Worm (Caenorhabditis elegans) whole organism, L3 larva: ENCODE data around the gene M02B1.3.

Experiments
- R02D3.7 ChIP-seq: fragments of 150-350 bp; optimal IDR thresholded peaks from 2 replicates; lab custom pipeline; 2014; ENCODE audit warnings: missing biosample characterization, missing genetic modification characterization
- ZK546.5 ChIP-seq: sonication (generic microtip); optimal IDR thresholded peaks from 2 replicates; lab custom pipeline; 2017; ENCODE audit warnings: missing biosample characterization, missing genetic modification characterization
- aly-2 ChIP-seq: fragments of 150-350 bp; optimal IDR thresholded peaks from 2 replicates; lab custom pipeline; 2014; ENCODE audit warnings: missing biosample characterization, missing genetic modification characterization
- ceh-16 ChIP-seq: sonication (generic microtip); optimal IDR thresholded peaks from 2 replicates; lab custom pipeline; 2017; ENCODE audit warnings: missing biosample characterization, missing genetic modification characterization
- ceh-82 ChIP-seq: fragments of 150-350 bp; optimal IDR thresholded peaks from 2 replicates; lab custom pipeline; 2014; ENCODE audit warnings: missing biosample characterization, missing genetic modification characterization
- ceh-9 ChIP-seq: sonication (generic microtip); optimal IDR thresholded peaks from 2 replicates; lab custom pipeline; 2018; ENCODE audit warnings: missing biosample characterization, missing genetic modification characterization
- daf-12 ChIP-seq: fragments of 150-350 bp; optimal IDR thresholded peaks from 2 replicates; lab custom pipeline; 2014; ENCODE audit warnings: missing biosample characterization, missing genetic modification reagents, missing genetic modification characterization
- egl-27 ChIP-seq: sonication (generic microtip); optimal IDR thresholded peaks from 4 replicates; lab custom pipeline; 2017; ENCODE audit warnings: missing biosample characterization, missing genetic modification reagents, missing genetic modification characterization
- egl-5 ChIP-seq: fragments of 150-350 bp; optimal IDR thresholded peaks from 2 replicates; lab custom pipeline; 2017; ENCODE audit warnings: missing biosample characterization, missing genetic modification reagents, missing genetic modification characterization, inconsistent platforms
- elt-1 ChIP-seq: fragments of 150-350 bp; optimal IDR thresholded peaks from 2 replicates; lab custom pipeline; 2014; ENCODE audit warnings: missing biosample characterization, missing genetic modification characterization
- elt-2 ChIP-seq: sonication (generic microtip); optimal IDR thresholded peaks from 2 replicates; lab custom pipeline; 2016; ENCODE audit warnings: missing genetic modification reagents, mild to moderate bottlenecking, missing genetic modification characterization, missing compliant biosample characterization
- elt-3 ChIP-seq, 3 experiments: fragments of 150-350 bp in 1 of 3; sonication (generic microtip) in 2 of 3; optimal IDR thresholded peaks; 2 replicates in 2 of 3; 4 replicates in 1 of 3; lab custom pipeline; 2014 to 2017; ENCODE audit warnings: missing biosample characterization in 3 of 3, missing genetic modification characterization in 3 of 3
- eor-1 ChIP-seq, 2 experiments: fragments of 150-350 bp; optimal IDR thresholded peaks; 2 replicates each; lab custom pipeline; 2014 to 2018; ENCODE audit warnings: missing biosample characterization in 2 of 2, missing genetic modification characterization in 2 of 2
- fkh-2 ChIP-seq: fragments of 150-350 bp; optimal IDR thresholded peaks from 2 replicates; lab custom pipeline; 2014; ENCODE audit warnings: missing biosample characterization, missing genetic modification reagents, missing genetic modification characterization
- jun-1 ChIP-seq: fragments of 150-350 bp; optimal IDR thresholded peaks from 2 replicates; lab custom pipeline; 2014; ENCODE audit warnings: missing biosample characterization, missing genetic modification reagents, missing genetic modification characterization
- lsy-12 ChIP-seq: sonication (generic microtip); optimal IDR thresholded peaks from 2 replicates; lab custom pipeline; 2016; ENCODE audit warnings: mild to moderate bottlenecking, missing genetic modification characterization, missing compliant biosample characterization
- mml-1 ChIP-seq: fragments of 150-350 bp; sonication (generic microtip); optimal IDR thresholded peaks from 3 replicates; lab custom pipeline; 2014; ENCODE audit warnings: missing biosample characterization, missing genetic modification characterization
- nhr-12 ChIP-seq: fragments of 150-350 bp; optimal IDR thresholded peaks from 2 replicates; lab custom pipeline; 2014; ENCODE audit warnings: missing biosample characterization, missing genetic modification characterization
- nhr-23 ChIP-seq: fragments of 150-350 bp; optimal IDR thresholded peaks from 2 replicates; lab custom pipeline; 2014; ENCODE audit warnings: missing biosample characterization, missing genetic modification reagents, missing genetic modification characterization
- nhr-237 ChIP-seq: fragments of 150-350 bp; optimal IDR thresholded peaks from 2 replicates; lab custom pipeline; 2014; ENCODE audit warnings: missing biosample characterization, missing genetic modification characterization
- nhr-25 ChIP-seq: sonication (generic microtip); optimal IDR thresholded peaks from 2 replicates; lab custom pipeline; 2017; ENCODE audit warnings: missing biosample characterization, missing genetic modification characterization
- nhr-43 ChIP-seq: sonication (generic microtip); optimal IDR thresholded peaks from 2 replicates; lab custom pipeline; 2016; ENCODE audit warnings: mild to moderate bottlenecking, missing genetic modification characterization, missing compliant biosample characterization; ENCODE audit not compliant: poor library complexity, severe bottlenecking
- nhr-67 ChIP-seq: fragments of 150-350 bp; optimal IDR thresholded peaks from 2 replicates; lab custom pipeline; 2014; ENCODE audit warnings: missing biosample characterization, missing genetic modification characterization
- nhr-76 ChIP-seq: fragments of 150-350 bp; sonication (generic microtip); optimal IDR thresholded peaks from 5 replicates; lab custom pipeline; 2014; ENCODE audit warnings: missing biosample characterization, missing genetic modification characterization
- pha-4 ChIP-seq: fragments of 150-350 bp; optimal IDR thresholded peaks from 2 replicates; lab custom pipeline; 2014; ENCODE audit warnings: missing biosample characterization, missing genetic modification reagents, missing genetic modification characterization
- pqm-1 ChIP-seq: fragments of 150-350 bp; optimal IDR thresholded peaks from 2 replicates; lab custom pipeline; 2017; ENCODE audit warnings: missing biosample characterization, missing genetic modification characterization, inconsistent platforms
- skn-1 ChIP-seq: fragments of 150-350 bp; optimal IDR thresholded peaks from 2 replicates; lab custom pipeline; 2014; ENCODE audit warnings: missing biosample characterization, missing genetic modification characterization
- snpc-4 ChIP-seq: fragments of 150-350 bp; optimal IDR thresholded peaks from 2 replicates; lab custom pipeline; 2014; ENCODE audit warnings: missing biosample characterization, missing genetic modification characterization
- tbx-2 ChIP-seq: sonication (generic microtip); optimal IDR thresholded peaks from 2 replicates; lab custom pipeline; 2016; ENCODE audit warnings: mild to moderate bottlenecking, missing genetic modification characterization, missing compliant biosample characterization
- unc-62 ChIP-seq: fragments of 150-350 bp; sonication (generic microtip); optimal IDR thresholded peaks from 4 replicates; lab custom pipeline; 2014; ENCODE audit warnings: missing biosample characterization, missing genetic modification reagents, missing genetic modification characterization
- ztf-11 ChIP-seq: fragments of 150-350 bp; optimal IDR thresholded peaks from 2 replicates; lab custom pipeline; 2014; ENCODE audit warnings: missing biosample characterization, missing genetic modification characterization
- ztf-4 ChIP-seq: fragments of 150-350 bp; optimal IDR thresholded peaks from 2 replicates; lab custom pipeline; 2014; ENCODE audit warnings: missing biosample characterization, missing genetic modification characterization

Gene M02B1.3

DNA sequence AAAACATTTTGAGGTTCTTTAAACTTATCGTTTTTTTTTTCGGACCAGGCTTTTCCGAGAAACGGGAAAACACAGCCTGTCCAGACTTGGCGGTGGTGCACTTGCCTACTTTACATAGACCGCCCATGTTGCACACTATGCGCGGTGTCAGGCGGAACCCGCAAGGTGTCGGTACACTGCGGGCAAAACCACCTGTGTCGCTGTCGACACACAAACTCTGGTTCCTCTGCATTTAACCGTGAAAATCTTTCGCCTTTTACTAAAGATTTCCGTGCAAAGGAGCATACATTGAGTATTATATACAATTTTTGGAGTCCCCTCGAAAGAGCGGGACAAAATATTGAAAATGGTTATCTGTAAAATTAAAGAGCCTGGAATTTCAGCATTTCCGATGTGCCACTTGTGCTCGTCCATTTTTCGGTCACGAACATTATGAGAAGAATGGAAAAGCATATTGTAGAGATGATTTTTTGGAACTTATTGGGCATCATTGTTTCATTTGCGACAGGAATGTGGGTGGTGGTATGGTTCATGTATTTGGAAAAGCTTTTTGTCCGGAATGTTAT lies 40.9 kb upstream of the M02B1.3 start:
- no peak for TF ChIP-seq pqm-1 (tag; lab: Kevin White, UChicago)
- TF ChIP-seq jun-1: no peak
- TF ChIP-seq snpc-4 (tag; lab: Kevin White, UChicago): peak; percentile 69
- TF ChIP-seq ceh-82 (tag; lab: Kevin White, UChicago): no peak
- no peak for TF ChIP-seq R02D3.7 (tag; lab: Kevin White, UChicago)
- peak; percentile 20 for TF ChIP-seq elt-2 (tag; lab: Kevin White, UChicago)
- TF ChIP-seq lsy-12 (tag; lab: Kevin White, UChicago): no peak
- no peak for TF ChIP-seq elt-3 (tag; optimal IDR thresholded peaks at IDR 0.05; lab: Kevin White, UChicago)
- no peak for TF ChIP-seq unc-62 (GFP tag; lab: Kevin White, UChicago)
- no peak for TF ChIP-seq daf-12 (tag; lab: Kevin White, UChicago)
- TF ChIP-seq nhr-12 (tag; lab: Kevin White, UChicago): no peak
- TF ChIP-seq skn-1 (tag; lab: Kevin White, UChicago): no peak

DNA sequence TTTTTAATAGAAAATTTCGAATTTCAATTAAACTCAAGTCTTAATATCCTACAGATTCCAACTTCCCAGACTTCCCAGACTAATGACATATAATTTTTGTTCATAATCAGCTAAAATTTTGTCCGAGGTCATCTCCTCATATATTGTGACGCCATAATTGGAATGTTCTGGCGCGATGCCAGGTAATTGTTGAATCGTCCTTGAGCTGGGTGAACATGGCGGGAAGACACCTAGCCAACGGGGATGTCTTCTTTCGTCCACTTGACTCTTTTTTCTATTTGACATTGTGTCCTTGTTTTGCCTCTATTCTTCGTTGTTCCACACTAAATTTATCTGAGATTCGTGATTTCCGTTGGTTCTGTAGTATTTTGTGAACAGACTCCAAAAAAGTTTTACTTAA lies 39.5 kb upstream of the M02B1.3 start:
- TF ChIP-seq jun-1: no peak
- peak; percentile 32 for TF ChIP-seq nhr-25 (tag; lab: Kevin White, UChicago)

DNA sequence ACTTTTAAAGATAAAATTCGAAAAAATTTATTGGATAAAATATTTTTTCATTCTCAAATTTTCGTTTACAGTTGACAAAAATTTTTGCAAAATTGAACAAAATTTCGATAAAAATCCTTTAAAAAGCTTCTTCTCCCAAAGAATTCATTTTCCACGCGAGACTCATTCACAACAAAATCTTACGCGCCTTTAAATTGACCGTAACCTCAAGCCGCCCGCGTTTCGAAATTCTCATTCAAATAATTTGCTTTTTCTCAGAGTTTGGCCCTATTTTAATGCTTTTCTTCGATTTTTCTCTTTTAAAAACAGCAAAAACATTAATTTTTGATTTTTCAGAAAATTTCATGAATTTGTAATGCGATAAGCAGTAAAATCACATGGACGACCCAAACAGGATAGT lies 30.7 kb upstream of the M02B1.3 start, which contains the start of gene F07C6.4:
Gene F07C6.4, plus strand, starts transcription at position 330 of the 400 bp plus-strand sequence.
- no peak for TF ChIP-seq ztf-11 (tag; lab: Kevin White, UChicago)
- TF ChIP-seq, all 47 proteins: peak for 0

DNA sequence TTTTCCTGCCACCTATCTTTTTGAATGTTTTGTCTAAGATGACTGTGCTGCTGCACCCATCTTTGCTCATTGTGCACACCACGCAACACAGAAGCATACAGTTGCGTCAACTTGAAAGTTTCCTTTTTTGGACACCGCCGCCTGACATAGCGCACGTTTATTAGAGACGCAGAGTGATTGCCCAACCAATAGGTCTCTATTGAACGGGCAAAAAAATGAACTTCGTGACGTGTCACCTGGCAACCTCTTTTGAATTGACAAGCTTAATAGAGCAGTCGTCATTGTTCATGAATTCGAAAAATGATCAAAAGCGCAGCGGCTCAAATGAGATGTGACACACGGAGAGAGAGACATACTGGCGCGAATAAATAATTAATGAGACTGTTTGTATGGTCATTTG lies 24.8 kb upstream of the M02B1.3 start:
- TF ChIP-seq pha-4 (tag; lab: Kevin White, UChicago): no peak
- TF ChIP-seq nhr-76 (tag; lab: Kevin White, UChicago): no peak
- TF ChIP-seq nhr-237: no peak
- TF ChIP-seq elt-1 (tag; lab: Kevin White, UChicago): no peak
- TF ChIP-seq ceh-9 (tag; lab: Kevin White, UChicago): no peak
- no peak for TF ChIP-seq tbx-2
- TF ChIP-seq nhr-67 (tag; lab: Kevin White, UChicago): no peak
- no peak for TF ChIP-seq ZK546.5 (tag; lab: Kevin White, UChicago)
- no peak for TF ChIP-seq egl-27
- no peak for TF ChIP-seq aly-2 (tag; lab: Kevin White, UChicago)
- no peak for TF ChIP-seq ceh-16 (tag; lab: Kevin White, UChicago)
- TF ChIP-seq lsy-12 (tag; lab: Kevin White, UChicago): no peak
- no peak for TF ChIP-seq nhr-12 (tag; lab: Kevin White, UChicago)
- TF ChIP-seq nhr-23: no peak

DNA sequence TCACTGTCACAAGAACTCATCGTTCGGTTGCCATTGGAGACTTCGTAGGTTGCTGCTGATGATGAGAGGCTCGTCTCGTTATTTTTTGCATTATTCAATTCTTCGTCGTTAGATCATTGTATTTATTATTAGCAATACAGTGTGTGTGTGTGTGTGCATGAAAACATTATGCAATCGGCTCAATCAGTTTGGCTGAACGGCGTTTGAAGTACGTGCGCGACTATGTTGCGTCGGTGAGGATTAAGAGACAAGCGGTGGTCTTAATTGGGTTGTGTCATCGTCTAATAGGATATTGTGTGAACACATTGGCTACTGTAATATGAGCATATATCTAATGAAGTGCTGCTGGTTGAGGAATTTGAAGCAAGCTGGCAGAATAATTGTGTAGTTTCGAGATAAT lies 22.5 kb upstream of the M02B1.3 start:
- TF ChIP-seq mml-1 (tag; lab: Kevin White, UChicago) (no peak), nhr-23 (no peak), snpc-4 (tag; lab: Kevin White, UChicago) (no peak), aly-2 (tag; lab: Kevin White, UChicago) (no peak), pha-4 (tag; lab: Kevin White, UChicago) (no peak), elt-3 (tag; optimal IDR thresholded peaks at IDR 0.05; lab: Kevin White, UChicago) (no peak), ztf-11 (tag; lab: Kevin White, UChicago) (no peak), fkh-2 (no peak), nhr-43 (tag; lab: Kevin White, UChicago) (no peak), jun-1 (no peak), pqm-1 (tag; lab: Kevin White, UChicago) (no peak), ceh-16 (tag; lab: Kevin White, UChicago) (no peak), lsy-12 (tag; lab: Kevin White, UChicago) (no peak), egl-5 (tag; lab: Kevin White, UChicago) (no peak), eor-1 (tag; optimal IDR thresholded peaks at IDR 0.05; lab: Kevin White, UChicago) (no peak), nhr-25 (tag; lab: Kevin White, UChicago) (no peak), elt-2 (tag; lab: Kevin White, UChicago) (no peak), ztf-4 (tag; lab: Kevin White, UChicago) (no peak), nhr-237 (no peak)
